Fruit fly (Drosophila melanogaster) whole organism, larva: ENCODE results near the gene Sirup.
"Not testable (repeated sequence)": the region's sequence is repeated elsewhere in the genome, so short reads cannot be mapped to it uniquely, and the experiment has no call there.

Source experiments
- noc ChIP-seq: fragments of 200-800 bp; sonication (Bioruptor generic); optimal IDR thresholded peaks from 3 replicates; lab custom pipeline; 2019; ENCODE audit warnings: missing biosample characterization, mild to moderate bottlenecking, missing genetic modification characterization, moderate library complexity

Gene Sirup

DNA sequence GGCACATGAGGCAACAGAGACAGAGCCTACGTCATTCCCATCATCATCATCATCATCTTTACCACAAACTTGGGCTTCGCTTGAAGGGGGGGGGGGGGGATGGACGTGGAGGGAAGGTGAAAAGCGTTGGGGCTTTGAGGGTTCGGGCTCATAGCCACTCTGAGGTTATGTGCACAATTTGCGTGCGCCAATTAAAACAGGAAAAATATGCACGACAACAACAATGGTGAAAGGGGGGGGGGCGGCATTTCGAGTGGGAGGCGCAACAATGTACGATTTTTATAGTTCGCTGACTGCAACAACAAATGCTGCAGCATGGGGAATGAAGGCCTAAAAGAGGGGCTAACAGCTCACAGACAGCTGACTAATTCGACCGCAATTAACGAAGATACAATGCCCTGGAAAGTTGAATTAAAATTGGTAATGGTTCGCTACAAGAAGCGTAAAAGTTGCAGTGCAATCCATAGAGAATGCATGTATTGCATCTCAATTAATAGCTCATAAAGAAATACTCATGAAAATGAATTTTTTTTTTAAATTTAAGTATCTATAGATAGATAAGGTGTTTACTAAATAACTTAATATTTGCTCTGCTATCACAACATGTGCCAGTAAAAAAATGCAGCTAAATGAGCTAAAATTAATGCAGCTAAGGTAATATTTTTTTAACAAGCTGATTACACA lies 31.7 kb upstream of the Sirup start:
- no peak for TF ChIP-seq noc (tag; lab: Kevin White, UChicago)

DNA sequence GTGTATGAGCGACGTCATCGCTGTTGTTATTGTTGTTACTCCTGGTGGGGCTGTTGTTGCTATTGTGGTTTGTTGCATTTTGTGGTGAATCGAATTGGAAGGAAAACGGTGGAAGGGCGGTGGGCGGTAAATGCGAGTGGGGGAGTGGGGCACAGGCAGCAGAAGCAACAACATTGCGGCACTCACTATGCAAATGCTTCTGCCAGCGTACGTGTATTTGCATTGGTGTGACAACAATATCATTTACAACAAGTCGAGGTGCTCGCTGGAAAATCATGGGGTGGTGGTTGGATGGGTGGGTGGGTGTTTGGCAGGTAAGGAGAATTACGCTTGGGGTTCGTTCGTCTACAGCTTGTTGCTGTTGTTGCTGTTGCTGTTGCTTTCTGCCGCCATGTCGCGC lies 31.0 kb upstream of the Sirup start:
- TF ChIP-seq noc (tag; lab: Kevin White, UChicago) = no peak

- no peak for TF ChIP-seq noc (tag; lab: Kevin White, UChicago)
Observed at dm6 chr2L:7968054-7968453, 30.6 kb upstream of the Sirup start.

DNA sequence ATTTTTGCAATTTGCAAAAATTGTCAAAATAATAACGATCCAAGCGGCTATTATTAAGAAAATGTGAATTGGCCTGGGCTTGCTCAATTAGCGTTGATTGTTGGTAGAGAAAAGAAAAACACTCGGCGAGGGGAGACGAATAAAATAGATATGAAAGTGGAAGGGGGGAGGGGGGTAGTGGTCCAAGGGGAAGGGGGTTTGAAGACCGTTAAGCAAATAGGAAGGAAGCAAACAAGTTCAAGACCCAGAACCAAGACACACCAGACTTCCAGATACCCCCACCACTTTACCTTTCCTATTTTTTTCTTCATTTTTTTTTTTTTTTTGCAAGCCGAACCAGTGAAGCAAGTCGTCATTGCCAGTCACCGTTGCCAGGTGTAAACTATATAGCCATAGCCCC lies 29.3 kb upstream of the Sirup start:
- no peak for TF ChIP-seq noc (tag; lab: Kevin White, UChicago)

DNA sequence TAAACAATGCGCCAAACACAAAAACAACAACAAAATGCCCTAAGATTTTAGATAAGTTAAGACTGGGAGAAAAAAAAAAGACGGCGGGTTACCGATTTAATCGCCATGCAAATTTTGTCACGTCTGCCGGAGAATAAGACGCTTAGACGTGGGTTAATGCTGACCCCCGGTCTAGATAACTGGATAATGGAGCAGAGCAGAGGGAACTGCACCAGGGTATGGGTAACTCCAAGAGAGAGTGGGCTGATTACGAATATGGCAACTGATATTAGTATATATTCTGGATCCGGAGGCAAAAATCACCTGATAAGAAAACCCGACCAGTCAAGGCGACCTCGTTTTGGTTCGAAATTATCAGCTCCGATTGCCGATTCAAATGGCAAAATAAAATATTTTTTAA lies 28.7 kb upstream of the Sirup start:
- peak; percentile 5 for TF ChIP-seq noc (tag; lab: Kevin White, UChicago)

DNA sequence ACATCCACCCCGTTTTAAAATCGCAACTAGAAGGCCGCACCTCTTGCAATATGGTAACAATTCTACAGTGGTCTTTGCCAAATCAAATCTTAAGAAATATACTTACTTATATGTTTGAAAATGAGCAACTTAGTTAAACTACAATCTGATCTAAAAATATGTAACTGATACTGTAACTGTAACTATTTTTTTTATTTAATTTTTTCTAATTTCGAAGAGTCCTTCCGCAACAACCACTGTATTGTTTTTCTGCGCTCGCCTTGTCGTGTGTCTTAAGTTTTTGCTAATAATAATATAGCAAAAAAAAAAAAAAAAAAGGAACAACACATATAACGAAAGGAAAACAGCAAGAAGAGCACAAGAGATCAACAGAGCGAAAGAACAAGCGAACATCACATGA lies 27.2 kb upstream of the Sirup start:
- TF ChIP-seq noc (tag; lab: Kevin White, UChicago) = no peak

DNA sequence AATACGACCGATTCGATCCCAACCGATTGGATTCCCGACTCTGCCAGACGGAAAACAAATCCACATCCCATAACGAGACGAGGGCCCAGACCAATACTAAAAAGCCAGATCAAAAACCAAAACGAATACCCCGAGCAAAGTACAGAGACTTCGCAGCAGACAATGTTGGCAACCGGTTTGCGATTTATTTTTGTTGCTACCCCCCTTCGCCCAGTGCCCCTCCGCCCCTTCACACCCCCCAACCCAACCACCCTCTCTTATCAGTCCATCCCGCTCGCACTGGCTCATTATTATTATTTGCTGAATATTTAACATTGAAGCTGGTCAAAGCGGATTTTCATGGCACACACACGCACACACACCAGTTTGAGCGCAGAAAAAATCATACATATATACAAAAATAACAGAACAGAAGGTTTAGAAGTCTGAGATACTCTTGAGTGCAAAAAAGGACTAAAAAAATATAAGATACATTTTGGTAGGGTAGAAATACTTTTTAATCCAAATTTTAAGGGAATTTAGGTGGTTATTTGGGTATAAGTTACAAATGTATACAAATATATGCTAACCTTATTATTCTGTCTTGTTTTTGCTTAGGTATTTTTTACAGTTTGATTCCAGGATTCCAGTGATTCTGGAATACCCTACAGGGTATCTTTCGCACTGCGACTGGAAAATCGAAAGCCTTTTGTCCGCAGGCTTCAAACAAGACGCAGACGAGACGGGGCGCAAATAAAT lies 25.0 kb upstream of the Sirup start:
- no peak for TF ChIP-seq noc (tag; lab: Kevin White, UChicago)

dm6 chr2L:7976738-7977137 lies 21.9 kb upstream of the Sirup start:
- no peak for TF ChIP-seq noc (tag; lab: Kevin White, UChicago)

DNA sequence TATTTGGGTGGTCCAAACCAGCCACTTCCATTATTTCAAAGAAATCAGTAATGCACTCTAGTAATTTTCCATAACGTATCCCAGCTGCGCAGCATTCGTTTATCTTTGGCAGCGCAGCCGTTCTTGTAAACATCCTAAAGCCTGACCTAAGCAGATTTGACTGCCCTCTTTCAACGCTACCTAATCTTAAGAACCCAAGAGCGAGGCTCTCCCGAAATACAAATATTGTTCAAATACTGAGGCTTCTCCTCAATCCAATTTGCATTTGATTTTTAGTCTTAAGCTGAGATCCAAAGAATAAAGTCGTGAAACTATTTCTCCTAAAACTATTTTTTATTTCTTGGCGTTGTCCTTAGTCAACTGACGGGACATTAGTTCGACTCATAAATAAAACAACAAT lies 15.0 kb upstream of the Sirup start, which contains the start of gene CG7231:
Gene CG7231 (plus strand): TSS at position 301 of the 400 bp plus-strand sequence.
- TF ChIP-seq noc (tag; lab: Kevin White, UChicago) = not testable (repeated sequence)

DNA sequence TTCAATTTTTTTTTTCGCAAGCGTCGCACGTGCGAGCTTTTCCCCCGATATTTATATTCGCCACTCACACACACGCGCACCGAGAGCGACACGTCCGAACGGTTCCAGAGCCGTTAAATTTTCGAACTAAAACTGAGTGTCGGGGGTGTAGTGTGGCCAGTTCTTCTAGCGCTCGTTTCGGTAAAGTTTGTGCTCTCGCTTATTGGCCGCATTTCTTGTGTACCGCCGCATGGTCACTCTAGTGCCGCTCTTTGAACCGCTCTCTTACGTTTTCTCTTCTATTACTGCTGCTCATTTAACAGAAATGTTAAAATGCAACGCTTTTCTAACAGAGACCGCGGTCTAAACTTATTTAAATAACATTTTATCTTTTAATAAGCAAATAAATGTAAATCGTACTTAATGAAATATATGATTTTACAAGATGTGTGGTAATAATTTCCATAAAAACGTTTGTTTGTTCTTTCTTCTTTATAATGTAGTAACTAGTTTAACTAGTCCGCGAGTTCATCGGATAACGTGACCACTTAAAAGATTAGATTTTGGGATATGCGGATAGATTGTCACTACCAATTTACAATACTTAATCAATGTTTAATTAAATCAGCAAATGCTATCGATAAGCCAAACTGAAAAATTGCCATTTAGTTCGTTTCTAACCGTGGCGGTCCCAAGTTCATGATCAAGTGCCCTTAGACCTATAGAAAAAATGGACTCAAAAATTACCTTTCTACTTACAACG lies 14.4 kb upstream of the Sirup start, which contains the start of gene Snoo:
Gene Snoo (minus strand): TSS at position 138 of the 742 bp plus-strand sequence.
- no peak for TF ChIP-seq noc (tag; lab: Kevin White, UChicago)

- TF ChIP-seq noc (tag; lab: Kevin White, UChicago) = no peak
Observed at dm6 chr2L:7984889-7985514, 13.7 kb upstream of the Sirup start.

DNA sequence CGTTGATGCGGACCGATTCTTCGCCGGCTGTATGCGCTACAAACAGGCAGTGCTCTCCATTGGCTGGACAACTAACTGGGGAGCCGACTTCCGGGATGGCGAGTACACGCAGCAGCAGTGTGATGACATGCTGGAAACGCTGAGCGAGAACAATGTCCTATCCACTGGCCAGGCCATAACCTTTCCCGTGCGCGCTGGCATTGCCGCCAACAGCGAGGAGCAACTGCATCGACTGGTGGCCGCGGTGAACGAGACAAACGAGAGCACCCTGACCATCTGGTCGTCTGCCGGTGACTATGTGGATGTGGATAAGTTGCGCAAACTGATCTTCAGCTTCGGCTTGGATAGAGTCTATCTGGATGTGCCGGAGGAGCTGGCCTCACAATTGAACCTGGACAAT lies 12.5 kb upstream of the Sirup start:
- no peak for TF ChIP-seq noc (tag; lab: Kevin White, UChicago)

- peak; percentile 22 for TF ChIP-seq noc (tag; lab: Kevin White, UChicago)
Observed at dm6 chr2L:7989868-7990267, 8.8 kb upstream of the Sirup start.

DNA sequence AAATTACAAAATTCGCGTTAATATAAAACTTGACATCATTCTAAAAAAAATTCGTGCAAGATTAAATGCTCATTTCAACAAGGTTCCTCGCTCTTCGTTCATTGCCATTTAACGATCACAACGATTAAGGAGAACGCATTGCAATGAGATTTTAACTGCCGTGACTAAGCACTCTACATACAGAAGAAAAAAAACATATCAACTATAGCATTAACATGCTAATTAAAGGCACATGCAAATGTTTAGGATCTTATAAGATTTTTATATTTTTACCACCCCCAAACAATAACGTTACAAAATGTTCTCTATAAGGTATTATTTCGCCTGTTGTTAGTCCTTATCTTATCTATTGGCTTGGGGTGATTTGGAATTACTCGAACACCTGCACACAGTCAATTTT lies 7.9 kb upstream of the Sirup start:
- TF ChIP-seq noc (tag; lab: Kevin White, UChicago) = no peak

dm6 chr2L:7991391-7991876 lies 7.2 kb upstream of the Sirup start:
- TF ChIP-seq noc (tag; lab: Kevin White, UChicago) = no peak

dm6 chr2L:7991951-7992350 lies 6.7 kb upstream of the Sirup start:
- no peak for TF ChIP-seq noc (tag; lab: Kevin White, UChicago)
